Worm (Caenorhabditis elegans) whole organism, L2 larva: Measurements from ENCODE around the gene pqn-18.

ENCODE experiments used
- ama-1 ChIP-seq: fragments of 150-350 bp; optimal IDR thresholded peaks from 2 replicates; lab custom pipeline; 2018; ENCODE audit warnings: inconsistent platforms
- lin-13 ChIP-seq: fragments of 150-350 bp; optimal IDR thresholded peaks from 2 replicates; lab custom pipeline; 2014; ENCODE audit warnings: missing biosample characterization, missing genetic modification reagents, missing genetic modification characterization
- nhr-23 ChIP-seq: fragments of 150-350 bp; optimal IDR thresholded peaks from 2 replicates; lab custom pipeline; 2014; ENCODE audit warnings: missing biosample characterization, missing genetic modification reagents, missing genetic modification characterization
- nhr-25 ChIP-seq: fragments of 150-350 bp; sonication (generic microtip); optimal IDR thresholded peaks from 3 replicates; lab custom pipeline; 2014; ENCODE audit warnings: missing biosample characterization, missing genetic modification characterization
- nhr-77 ChIP-seq: fragments of 150-350 bp; optimal IDR thresholded peaks from 2 replicates; lab custom pipeline; 2014; ENCODE audit warnings: missing biosample characterization, missing genetic modification characterization
- snpc-4 ChIP-seq: fragments of 150-350 bp; optimal IDR thresholded peaks from 2 replicates; lab custom pipeline; 2014; ENCODE audit warnings: missing biosample characterization, missing genetic modification characterization
- zag-1 ChIP-seq: fragments of 150-350 bp; optimal IDR thresholded peaks from 2 replicates; lab custom pipeline; 2014; ENCODE audit warnings: missing biosample characterization, missing genetic modification characterization

DNA sequence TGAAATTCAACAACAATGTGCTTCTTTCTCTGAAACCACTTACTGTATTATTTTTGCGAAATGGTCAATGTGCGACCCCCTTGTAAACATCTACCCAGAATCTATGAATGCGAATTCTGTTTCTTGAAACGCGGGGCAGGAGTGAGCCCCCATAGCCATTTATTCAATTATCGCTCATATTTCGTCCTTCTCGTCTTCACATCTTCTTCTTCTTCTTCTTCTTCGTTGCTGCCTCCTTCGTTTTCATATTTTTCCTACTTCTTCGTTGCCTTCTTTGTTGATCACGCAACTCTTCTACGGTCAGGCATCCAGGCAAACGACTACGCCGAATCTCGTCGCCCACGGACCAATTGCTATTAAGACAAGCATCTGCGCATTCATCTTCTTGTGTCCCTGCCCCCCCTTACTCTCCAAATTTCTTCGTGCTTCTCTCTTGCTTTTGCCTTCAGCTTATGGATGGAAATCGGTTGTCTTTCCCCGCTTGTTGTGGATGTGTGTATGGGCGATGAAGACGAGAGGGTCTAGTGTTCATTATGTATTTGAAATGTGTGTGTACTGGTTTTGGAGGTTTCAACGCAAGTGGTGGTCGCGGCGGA lies 5.5 kb upstream of the pqn-18 start:
- TF ChIP-seq ama-1 (lab: Kevin White, UChicago) (no peak), zag-1 (no peak), nhr-25 (tag; lab: Kevin White, UChicago) (no peak), lin-13 (GFP tag; lab: Kevin White, UChicago) (no peak), snpc-4 (tag; lab: Kevin White, UChicago) (no peak), nhr-23 (no peak), nhr-77 (tag; lab: Kevin White, UChicago) (no peak)
